Worm (Caenorhabditis elegans): ENCODE results near the gene ZK1010.12.
A peak's percentile ranks its signal among the peaks of the same experiment; 100 is the strongest.

ZK1010.12 gene

ce11 chrIII:12971828-12972379 is 19.2 kb upstream of the ZK1010.12 start:
- TF ChIP-seq mes-2 (tag; optimal IDR thresholded peaks at IDR 0.05; ENCODE audit: poor library complexity, severe bottlenecking) (peak; percentile 35), daf-16 (GFP tag; optimal IDR thresholded peaks at IDR 0.05) (no peak), daf-16 (tag; optimal IDR thresholded peaks at IDR 0.05) (peak; percentile 43), dve-1 (tag; optimal IDR thresholded peaks at IDR 0.05; ENCODE audit: insufficient read depth) (peak; percentile 58), lsy-2 (tag; optimal IDR thresholded peaks at IDR 0.05) (peak in 1 of 2 experiments; percentile 82), T26A8.4 (GFP tag; IDR thresholded peaks at IDR 0.05) (no peak), ama-1 (optimal IDR thresholded peaks at IDR 0.05) (no peak), hlh-11 (tag; optimal IDR thresholded peaks at IDR 0.05) (peak; percentile 39), dpl-1 (GFP tag; optimal IDR thresholded peaks at IDR 0.05) (peak; percentile 43), duxl-1 (tag; optimal IDR thresholded peaks at IDR 0.05; ENCODE audit: poor library complexity) (no peak), spr-3 (GFP tag; optimal IDR thresholded peaks at IDR 0.05) (no peak), skn-1 (tag; optimal IDR thresholded peaks at IDR 0.05) (no peak), vab-7 (GFP tag; IDR thresholded peaks at IDR 0.05) (no peak), ceh-62 (tag; optimal IDR thresholded peaks at IDR 0.05) (no peak), aha-1 (tag) (no peak), nhr-237 (tag; optimal IDR thresholded peaks at IDR 0.05) (no peak), fkh-10 (GFP tag; optimal IDR thresholded peaks at IDR 0.05) (no peak), zfp-3 (GFP tag; conservative IDR thresholded peaks at IDR 0.05) (no peak), lin-39 (tag; optimal IDR thresholded peaks at IDR 0.05) (no peak), unc-62 (GFP tag; optimal IDR thresholded peaks at IDR 0.05 in 1 of 2) (peak in 1 of 2 experiments; percentile 99), unc-62 (tag; optimal IDR thresholded peaks at IDR 0.05) (no peak), nhr-77 (tag; optimal IDR thresholded peaks at IDR 0.05) (peak; percentile 20), zfp-2 (tag; optimal IDR thresholded peaks at IDR 0.05) (no peak), mep-1 (tag; optimal IDR thresholded peaks at IDR 0.05) (peak; percentile 2), F10B5.3 (tag; optimal IDR thresholded peaks at IDR 0.05) (no peak), hlh-30 (tag; optimal IDR thresholded peaks at IDR 0.05; ENCODE audit: insufficient read depth) (peak; percentile 61), F37D6.2 (tag; optimal IDR thresholded peaks at IDR 0.05) (no peak), nhr-28 (tag; optimal IDR thresholded peaks at IDR 0.05) (peak; percentile 32)

ce11 chrIII:12972398-12972797 is 18.7 kb upstream of the ZK1010.12 start, which contains the start of gene bckd-1A:
Gene bckd-1A, minus strand, starts transcription at chrIII:12972498.
- no peak for TF ChIP-seq ces-1 (GFP tag; optimal IDR thresholded peaks at IDR 0.05)
- TF ChIP-seq F49E8.2 (tag; optimal IDR thresholded peaks at IDR 0.05; ENCODE audit: borderline replicate concordance) = no peak
- TF ChIP-seq ceh-32 (tag; optimal IDR thresholded peaks at IDR 0.05; ENCODE audit: poor library complexity) = no peak
- no peak for TF ChIP-seq nhr-48 (tag; optimal IDR thresholded peaks at IDR 0.05)
- TF ChIP-seq fos-1 (tag; optimal IDR thresholded peaks at IDR 0.05) = no peak
- TF ChIP-seq lin-29 (GFP tag; IDR thresholded peaks at IDR 0.05) = no peak
- TF ChIP-seq T20F7.1 (GFP tag; optimal IDR thresholded peaks at IDR 0.05) = no peak

- no peak for TF ChIP-seq dmd-6 (GFP tag; IDR thresholded peaks at IDR 0.05)
- TF ChIP-seq fos-1 (tag; optimal IDR thresholded peaks at IDR 0.05) = no peak
- TF ChIP-seq hlh-11 (tag; optimal IDR thresholded peaks at IDR 0.05) = no peak
- 0 out of 2 replicates have a peak, but pooled peaks have one; percentile 20 for TF ChIP-seq mdt-29 (GFP tag; IDR thresholded peaks at IDR 0.05)
- TF ChIP-seq nhr-42 (GFP tag; IDR thresholded peaks at IDR 0.05) = no peak
- TF ChIP-seq lin-38 (GFP tag; IDR thresholded peaks at IDR 0.05) = peak; percentile 70
- peak; percentile 64; the same call in 1 of the 2 replicates for TF ChIP-seq pha-4 (GFP tag; IDR thresholded peaks at IDR 0.05)
- no peak for TF ChIP-seq pha-4 (tag; optimal IDR thresholded peaks at IDR 0.05)
- TF ChIP-seq skn-1 (tag; optimal IDR thresholded peaks at IDR 0.05) = no peak
- no peak for TF ChIP-seq ctbp-1 (GFP tag; IDR thresholded peaks at IDR 0.05)
- no peak for TF ChIP-seq unc-39 (tag; optimal IDR thresholded peaks at IDR 0.05)
- no peak for TF ChIP-seq daf-8 (GFP tag; IDR thresholded peaks at IDR 0.05)
- no peak for TF ChIP-seq ceh-62 (tag; optimal IDR thresholded peaks at IDR 0.05)
- no peak for TF ChIP-seq egl-43 (GFP tag; IDR thresholded peaks at IDR 0.05)
- TF ChIP-seq madf-9 (GFP tag; conservative IDR thresholded peaks at IDR 0.05) = 0 out of 2 replicates have a peak, but pooled peaks have one; percentile 24
- no peak for TF ChIP-seq hif-1 (tag; optimal IDR thresholded peaks at IDR 0.05)
- TF ChIP-seq F10B5.3 (tag; optimal IDR thresholded peaks at IDR 0.05) = no peak
- TF ChIP-seq jun-1 (tag; optimal IDR thresholded peaks at IDR 0.05) = no peak
- 0 out of 2 replicates have a peak, but pooled peaks have one; percentile 57 for TF ChIP-seq D1046.2 (GFP tag; IDR thresholded peaks at IDR 0.05)
- 0 out of 2 replicates have a peak, but pooled peaks have one; percentile 43 for TF ChIP-seq Y105C5A.15 (GFP tag; IDR thresholded peaks at IDR 0.05)
These were observed 13.5 kb upstream of the ZK1010.12 start, which contains the start of gene ZK1010.2 for ce11 chrIII:12977559-12977958. Gene ZK1010.2, minus strand, starts transcription at chrIII:12977862.
